Fruit fly (Drosophila melanogaster) whole organism, embryonic: Measurements from ENCODE around the gene CG2931.

Source experiments
- Aef1 ChIP-seq: fragments of 200-800 bp; sonication (Bioruptor generic); IDR thresholded peaks from 3 replicates; pipeline ENCODE4 v1.3.6; 2022; ENCODE audit warnings: missing biosample characterization, missing genetic modification characterization
- Bdp1 ChIP-seq: fragments of 200-800 bp; sonication (Bioruptor generic); optimal IDR thresholded peaks from 3 replicates; lab custom pipeline; 2016; ENCODE audit warnings: missing biosample characterization, missing genetic modification characterization
- CG1024 ChIP-seq: fragments of 200-800 bp; sonication (Bioruptor generic); IDR thresholded peaks from 2 replicates; pipeline ENCODE4 v1.3.6; 2022; ENCODE audit warnings: missing biosample characterization, missing genetic modification characterization
- CG13775 ChIP-seq: fragments of 200-800 bp; sonication (Bioruptor generic); optimal IDR thresholded peaks from 3 replicates; lab custom pipeline; 2017; ENCODE audit warnings: missing biosample characterization, mild to moderate bottlenecking, missing genetic modification characterization
- CG14710 ChIP-seq: fragments of 200-800 bp; sonication (Bioruptor generic); optimal IDR thresholded peaks from 3 replicates; lab custom pipeline; 2019; ENCODE audit warnings: missing biosample characterization, mild to moderate bottlenecking, missing genetic modification characterization, moderate library complexity
- CG15011 ChIP-seq: fragments of 200-800 bp; sonication (Bioruptor generic); optimal IDR thresholded peaks from 3 replicates; lab custom pipeline; 2018; ENCODE audit warnings: missing biosample characterization, mild to moderate bottlenecking, missing genetic modification characterization
- CG1602 ChIP-seq: fragments of 200-800 bp; sonication (Bioruptor generic); optimal IDR thresholded peaks from 3 replicates; lab custom pipeline; 2016; ENCODE audit warnings: missing biosample characterization, missing genetic modification characterization
- CG1647 ChIP-seq: fragments of 200-800 bp; sonication (Bioruptor generic); optimal IDR thresholded peaks from 3 replicates; lab custom pipeline; 2016; ENCODE audit warnings: missing biosample characterization, missing genetic modification characterization
- CG17612 ChIP-seq: fragments of 200-800 bp; sonication (Bioruptor generic); IDR thresholded peaks from 2 replicates; pipeline ENCODE4 v1.3.6; 2022; ENCODE audit warnings: missing biosample characterization, missing genetic modification characterization
- CG18262 ChIP-seq: fragments of 200-800 bp; optimal IDR thresholded peaks from 3 replicates; lab custom pipeline; 2019; ENCODE audit warnings: missing biosample characterization, mild to moderate bottlenecking, missing genetic modification characterization, moderate library complexity
- CG1832 ChIP-seq: fragments of 200-800 bp; sonication (Bioruptor generic); optimal IDR thresholded peaks from 2 replicates; lab custom pipeline; 2017; ENCODE audit warnings: missing biosample characterization, mild to moderate bottlenecking, missing genetic modification characterization, inconsistent platforms
- CG2199 ChIP-seq: fragments of 200-800 bp; sonication (Bioruptor generic); IDR thresholded peaks from 3 replicates; pipeline ENCODE4 v1.3.6; 2022; ENCODE audit warnings: missing biosample characterization, missing genetic modification characterization
- CG2202 ChIP-seq: fragments of 200-800 bp; sonication (Bioruptor generic); optimal IDR thresholded peaks from 2 replicates; lab custom pipeline; 2018; ENCODE audit warnings: missing biosample characterization, mild to moderate bottlenecking, missing genetic modification characterization
- CG33213 ChIP-seq: fragments of 200-800 bp; sonication (Bioruptor generic); optimal IDR thresholded peaks from 3 replicates; lab custom pipeline; 2016; ENCODE audit warnings: missing biosample characterization, missing genetic modification characterization
- CG3838 ChIP-seq: fragments of 200-800 bp; sonication (Bioruptor generic); optimal IDR thresholded peaks from 3 replicates; lab custom pipeline; 2016; ENCODE audit warnings: missing biosample characterization, missing genetic modification characterization
- CG4282 ChIP-seq: fragments of 200-800 bp; sonication (Bioruptor generic); optimal IDR thresholded peaks from 2 replicates; lab custom pipeline; 2016; ENCODE audit warnings: missing biosample characterization, missing genetic modification characterization
- CG4404 ChIP-seq: fragments of 200-800 bp; sonication (Bioruptor generic); IDR thresholded peaks from 2 replicates; pipeline ENCODE4 v1.3.6; 2022; ENCODE audit warnings: missing biosample characterization, missing genetic modification characterization
- CG5953 ChIP-seq: fragments of 200-800 bp; sonication (Bioruptor generic); IDR thresholded peaks from 2 replicates; pipeline ENCODE4 v1.3.6; 2022; ENCODE audit warnings: missing biosample characterization, missing genetic modification characterization
- CG6254 ChIP-seq: fragments of 200-800 bp; sonication (Bioruptor generic); optimal IDR thresholded peaks from 3 replicates; lab custom pipeline; 2017; ENCODE audit warnings: mild to moderate bottlenecking, missing biosample characterization, missing genetic modification reagents, missing genetic modification characterization
- CG6683 ChIP-seq: fragments of 200-800 bp; sonication (Bioruptor generic); optimal IDR thresholded peaks from 2 replicates; lab custom pipeline; 2017; ENCODE audit warnings: missing biosample characterization, mild to moderate bottlenecking, missing genetic modification characterization, missing genetic modification reagents
- CG7839 ChIP-seq: fragments of 200-800 bp; sonication (Bioruptor generic); optimal IDR thresholded peaks from 3 replicates; lab custom pipeline; 2018; ENCODE audit warnings: missing biosample characterization, mild to moderate bottlenecking, missing genetic modification characterization, moderate library complexity
- CG9817 ChIP-seq: fragments of 200-800 bp; sonication (Bioruptor generic); optimal IDR thresholded peaks from 2 replicates; lab custom pipeline; 2018; ENCODE audit warnings: missing biosample characterization, mild to moderate bottlenecking, missing genetic modification characterization, moderate library complexity
- Chrac-16 ChIP-seq: fragments of 200-800 bp; sonication (Bioruptor generic); optimal IDR thresholded peaks from 3 replicates; lab custom pipeline; 2016; ENCODE audit warnings: missing biosample characterization, missing genetic modification characterization
- Hr3 ChIP-seq: fragments of 200-800 bp; sonication (Bioruptor generic); optimal IDR thresholded peaks from 3 replicates; lab custom pipeline; 2016; ENCODE audit warnings: missing biosample characterization, missing genetic modification characterization
- Meics ChIP-seq: fragments of 200-800 bp; sonication (Bioruptor generic); optimal IDR thresholded peaks from 2 replicates; lab custom pipeline; 2017; ENCODE audit warnings: missing biosample characterization, mild to moderate bottlenecking, missing genetic modification characterization
- bsh ChIP-seq, 2 experiments: fragments of 200-800 bp; sonication (Bioruptor generic); optimal IDR thresholded peaks; 2 replicates each; lab custom pipeline; 2017 to 2018; ENCODE audit warnings: mild to moderate bottlenecking in 2 of 2, missing biosample characterization in 2 of 2, missing genetic modification characterization in 2 of 2, moderate library complexity in 1 of 2
- cas ChIP-seq: fragments of 200-800 bp; sonication (Bioruptor generic); IDR thresholded peaks from 2 replicates; pipeline ENCODE4 v1.3.6; 2022; ENCODE audit warnings: missing biosample characterization, missing genetic modification characterization
- corto ChIP-seq: fragments of 200-800 bp; sonication (Bioruptor generic); optimal IDR thresholded peaks from 2 replicates; lab custom pipeline; 2016; ENCODE audit warnings: missing biosample characterization, mild to moderate bottlenecking, missing genetic modification characterization, moderate library complexity
- dysf ChIP-seq: fragments of 200-800 bp; sonication (Bioruptor generic); IDR thresholded peaks from 3 replicates; pipeline ENCODE4 v1.3.6; 2022; ENCODE audit warnings: missing biosample characterization, missing genetic modification characterization
- esg ChIP-seq: fragments of 200-800 bp; sonication (Bioruptor generic); conservative IDR thresholded peaks from 2 replicates; pipeline ENCODE4 v1.3.6; 2022; ENCODE audit warnings: missing biosample characterization, missing genetic modification characterization
- ewg ChIP-seq: fragments of 200-800 bp; sonication (Bioruptor generic); optimal IDR thresholded peaks from 3 replicates; lab custom pipeline; 2017; ENCODE audit warnings: mild to moderate bottlenecking, missing biosample characterization, missing genetic modification reagents, missing genetic modification characterization
- gcm2 ChIP-seq: fragments of 200-800 bp; sonication (Bioruptor generic); optimal IDR thresholded peaks from 2 replicates; lab custom pipeline; 2016; ENCODE audit warnings: missing biosample characterization, missing genetic modification characterization
- hkb ChIP-seq, 2 experiments: fragments of 200-800 bp in 1 of 2; fragments of >200 bp in 1 of 2; sonication (Bioruptor generic) in 1 of 2; IDR thresholded peaks in 1 of 2; optimal IDR thresholded peaks in 1 of 2; 2 replicates each; pipeline versions ENCODE4 v1.3.6 to Lab custom; 2017 to 2022; ENCODE audit warnings: missing biosample characterization in 1 of 2, missing genetic modification characterization in 1 of 2
- hth ChIP-seq: fragments of >200 bp; optimal IDR thresholded peaks from 2 replicates; lab custom pipeline; 2017; ENCODE audit warnings: inconsistent platforms
- inv ChIP-seq: fragments of 200-800 bp; sonication (Bioruptor generic); IDR thresholded peaks from 2 replicates; pipeline ENCODE4 v1.3.6; 2022; ENCODE audit warnings: missing biosample characterization, missing genetic modification characterization; ENCODE audit not compliant: partially characterized antibody
- klu ChIP-seq: fragments of 200-800 bp; sonication (Bioruptor generic); IDR thresholded peaks from 2 replicates; pipeline ENCODE4 v1.3.6; 2022; ENCODE audit warnings: missing biosample characterization, missing genetic modification characterization
- lbe ChIP-seq: fragments of 200-800 bp; sonication (Bioruptor generic); optimal IDR thresholded peaks from 2 replicates; lab custom pipeline; 2016; ENCODE audit warnings: missing biosample characterization, mild to moderate bottlenecking, missing genetic modification characterization
- lmd ChIP-seq: fragments of 200-800 bp; sonication (Bioruptor generic); IDR thresholded peaks from 2 replicates; pipeline ENCODE4 v1.3.6; 2022; ENCODE audit warnings: missing biosample characterization, missing genetic modification characterization
- lola ChIP-seq, 3 experiments: fragments of >200 bp in 2 of 3; fragments of 200-800 bp in 1 of 3; sonication (Bioruptor generic) in 1 of 3; optimal IDR thresholded peaks; 2 replicates each; lab custom pipeline; 2017 to 2019; ENCODE audit warnings: missing biosample characterization in 3 of 3, missing genetic modification characterization in 3 of 3, mild to moderate bottlenecking in 1 of 3, moderate library complexity in 1 of 3
- nau ChIP-seq: fragments of 200-800 bp; sonication (Bioruptor generic); optimal IDR thresholded peaks from 3 replicates; lab custom pipeline; 2017; ENCODE audit warnings: missing biosample characterization, mild to moderate bottlenecking, missing genetic modification characterization, missing genetic modification reagents
- nerfin-1 ChIP-seq: fragments of 200-800 bp; sonication (Bioruptor generic); optimal IDR thresholded peaks from 3 replicates; lab custom pipeline; 2019; ENCODE audit warnings: missing biosample characterization, mild to moderate bottlenecking, missing genetic modification characterization, moderate library complexity
- nom ChIP-seq: fragments of 200-800 bp; sonication (Bioruptor generic); optimal IDR thresholded peaks from 2 replicates; lab custom pipeline; 2017; ENCODE audit warnings: missing biosample characterization, missing genetic modification characterization, mild to moderate bottlenecking, moderate library complexity, missing genetic modification reagents
- prd ChIP-seq, 3 experiments: fragments of >200 bp in 2 of 3; fragments of 200-800 bp in 1 of 3; sonication (Bioruptor generic) in 1 of 3; optimal IDR thresholded peaks in 2 of 3; IDR thresholded peaks in 1 of 3; 2 replicates in 2 of 3; 3 replicates in 1 of 3; pipeline versions ENCODE4 v1.3.6 to Lab custom; 2017 to 2022; ENCODE audit warnings: missing biosample characterization in 1 of 3, missing genetic modification characterization in 1 of 3
- psq ChIP-seq: fragments of 200-800 bp; sonication (Bioruptor generic); optimal IDR thresholded peaks from 2 replicates; lab custom pipeline; 2017; ENCODE audit warnings: missing biosample characterization, missing genetic modification characterization
- sd ChIP-seq: fragments of 200-800 bp; sonication (Bioruptor generic); optimal IDR thresholded peaks from 3 replicates; lab custom pipeline; 2018; ENCODE audit warnings: missing biosample characterization, mild to moderate bottlenecking, missing genetic modification characterization, moderate library complexity
- shn ChIP-seq: fragments of 200-800 bp; sonication (Bioruptor generic); optimal IDR thresholded peaks from 3 replicates; lab custom pipeline; 2016; ENCODE audit warnings: missing biosample characterization, missing genetic modification characterization
- slbo ChIP-seq: fragments of 200-800 bp; sonication (Bioruptor generic); IDR thresholded peaks from 2 replicates; pipeline ENCODE4 v1.3.6; 2022; ENCODE audit warnings: missing biosample characterization, missing genetic modification characterization
- ssp ChIP-seq: fragments of 200-800 bp; sonication (Bioruptor generic); IDR thresholded peaks from 2 replicates; pipeline ENCODE4 v1.3.6; 2022; ENCODE audit warnings: missing biosample characterization, missing genetic modification characterization
- tna ChIP-seq: fragments of 200-800 bp; sonication (Bioruptor generic); IDR thresholded peaks from 2 replicates; pipeline ENCODE4 v1.3.6; 2022; ENCODE audit warnings: missing biosample characterization, missing genetic modification characterization; ENCODE audit not compliant: partially characterized antibody

CG2931 gene

dm6 chr3R:5568590-5568989 is at the start of gene CG2931, which contains the start of gene Rheb (continued):
- peak; percentile 30 for TF ChIP-seq lbe
- TF ChIP-seq hth (lab: Kevin White, UChicago), result no peak
- peak; percentile 63 for TF ChIP-seq lmd
- TF ChIP-seq CG1647, result peak; percentile 63
- peak; percentile 68 for TF ChIP-seq CG1602 (GFP tag; lab: Kevin White, UChicago)
- TF ChIP-seq Aef1 (GFP tag; lab: Robert Waterston, UW), result peak; percentile 65; the same call in 2 of the 3 replicates
- TF ChIP-seq cas (GFP tag; lab: Robert Waterston, UW), result peak; percentile 48; the same call in 1 of the 2 replicates
- TF ChIP-seq CG13775 (GFP tag; lab: Kevin White, UChicago), result peak; percentile 70
- TF ChIP-seq CG2202 (tag; lab: Kevin White, UChicago), result no peak
- peak; percentile 14 for TF ChIP-seq psq (GFP tag; lab: Kevin White, UChicago)
- peak; percentile 58 for TF ChIP-seq CG7839 (tag; lab: Kevin White, UChicago)
- peak; percentile 8 for TF ChIP-seq CG6683
- no peak for TF ChIP-seq sd (tag; lab: Kevin White, UChicago)
- TF ChIP-seq CG4282 (GFP tag; lab: Kevin White, UChicago), result no peak
- TF ChIP-seq slbo (GFP tag; lab: Robert Waterston, UW), result peak; percentile 81
- peak; percentile 44 for TF ChIP-seq Meics (GFP tag; lab: Kevin White, UChicago)
- TF ChIP-seq ssp (GFP tag; lab: Robert Waterston, UW), result peak; percentile 93
- peak; percentile 64 for TF ChIP-seq tna (GFP tag; lab: Robert Waterston, UW)
- TF ChIP-seq CG4404 (GFP tag; lab: Robert Waterston, UW), result no peak
- no peak for TF ChIP-seq CG3838 (GFP tag; lab: Kevin White, UChicago)
- no peak for TF ChIP-seq shn (GFP tag; lab: Kevin White, UChicago)
- peak; percentile 9 for TF ChIP-seq gcm2
- TF ChIP-seq CG5953 (GFP tag; lab: Robert Waterston, UW), result no peak; the same call in 1 of the 2 replicates
- TF ChIP-seq klu (GFP tag; lab: Robert Waterston, UW), result peak; percentile 25; the same call in 1 of the 2 replicates
- TF ChIP-seq CG33213 (GFP tag; lab: Kevin White, UChicago), result peak; percentile 60
- peak; percentile 72 for TF ChIP-seq dysf
- no peak for TF ChIP-seq CG1832 (GFP tag; lab: Kevin White, UChicago)
- peak; percentile 28 for TF ChIP-seq Bdp1 (GFP tag; lab: Kevin White, UChicago)
- TF ChIP-seq Hr3, result peak; percentile 63
- TF ChIP-seq CG14710 (tag; lab: Kevin White, UChicago), result peak; percentile 87
- TF ChIP-seq CG17612 (GFP tag; lab: Robert Waterston, UW), result no peak
- no peak for TF ChIP-seq CG15011 (GFP tag; lab: Kevin White, UChicago)
- TF ChIP-seq CG1024 (GFP tag; lab: Robert Waterston, UW), result peak; percentile 82
- TF ChIP-seq prd (optimal IDR thresholded peaks at IDR 0.05; lab: Kevin White, UChicago), result no peak
- TF ChIP-seq prd (GFP tag; IDR thresholded peaks at IDR 0.05; lab: Robert Waterston, UW), result peak; percentile 82
- TF ChIP-seq nerfin-1 (tag; lab: Kevin White, UChicago), result peak; percentile 27
- no peak for TF ChIP-seq hkb (optimal IDR thresholded peaks at IDR 0.05; lab: Kevin White, UChicago)
- peak; percentile 68 for TF ChIP-seq hkb (GFP tag; IDR thresholded peaks at IDR 0.05; lab: Robert Waterston, UW)
- peak; percentile 57 for TF ChIP-seq CG18262
- peak; percentile 45 for TF ChIP-seq ewg (GFP tag; lab: Kevin White, UChicago)
- TF ChIP-seq Chrac-16 (GFP tag; lab: Kevin White, UChicago), result peak; percentile 67
- 0 out of 3 replicates have a peak, but pooled peaks have one; percentile 12 for TF ChIP-seq CG2199 (GFP tag; lab: Robert Waterston, UW)
- TF ChIP-seq lola (GFP tag; optimal IDR thresholded peaks at IDR 0.05; lab: Kevin White, UChicago), result peak in 1 of 3 experiments; percentile 49
- peak in 1 of 2 experiments; percentile 70 for TF ChIP-seq bsh (GFP tag; optimal IDR thresholded peaks at IDR 0.05; lab: Kevin White, UChicago)
- peak; percentile 76 for TF ChIP-seq CG9817
- TF ChIP-seq esg (GFP tag; lab: Robert Waterston, UW), result peak; percentile 71
- peak; percentile 68 for TF ChIP-seq inv (GFP tag; lab: Robert Waterston, UW)
- TF ChIP-seq CG6254 (GFP tag; lab: Kevin White, UChicago), result no peak
- TF ChIP-seq corto (GFP tag; lab: Kevin White, UChicago), result peak; percentile 41
- no peak for TF ChIP-seq nom (GFP tag; lab: Kevin White, UChicago)
- peak; percentile 6 for TF ChIP-seq nau
